Fruit fly (Drosophila melanogaster) whole organism, embryonic: ENCODE results near the gene Rai1.

Experiments
- CG17359 ChIP-seq: fragments of 200-800 bp; sonication (Bioruptor generic); optimal IDR thresholded peaks from 3 replicates; lab custom pipeline; 2018; ENCODE audit warnings: missing biosample characterization, mild to moderate bottlenecking, missing genetic modification characterization, moderate library complexity
- CG17829 ChIP-seq: fragments of 200-800 bp; optimal IDR thresholded peaks from 2 replicates; lab custom pipeline; 2019; ENCODE audit warnings: missing biosample characterization, mild to moderate bottlenecking, missing genetic modification characterization, moderate library complexity
- CG6175 ChIP-seq: fragments of 200-800 bp; sonication (Bioruptor generic); IDR thresholded peaks from 3 replicates; pipeline ENCODE4 v1.3.6; 2022; ENCODE audit warnings: missing biosample characterization, missing genetic modification characterization
- CG6689 ChIP-seq: fragments of 200-800 bp; sonication (Bioruptor generic); IDR thresholded peaks from 2 replicates; pipeline ENCODE4 v1.3.6; 2022; ENCODE audit warnings: missing biosample characterization, missing genetic modification characterization
- HmgZ ChIP-seq: fragments of 200-800 bp; sonication (Bioruptor generic); optimal IDR thresholded peaks from 2 replicates; lab custom pipeline; 2018; ENCODE audit warnings: missing biosample characterization, mild to moderate bottlenecking, missing genetic modification characterization
- ato ChIP-seq: fragments of 200-800 bp; sonication (Bioruptor generic); IDR thresholded peaks from 2 replicates; pipeline ENCODE4 v1.3.6; 2022; ENCODE audit warnings: missing biosample characterization, missing genetic modification characterization; ENCODE audit not compliant: partially characterized antibody
- danr ChIP-seq: fragments of 200-800 bp; sonication (Bioruptor generic); IDR thresholded peaks from 2 replicates; pipeline ENCODE4 v1.3.6; 2022; ENCODE audit warnings: missing biosample characterization, missing genetic modification characterization
- esg ChIP-seq: fragments of 200-800 bp; sonication (Bioruptor generic); conservative IDR thresholded peaks from 2 replicates; pipeline ENCODE4 v1.3.6; 2022; ENCODE audit warnings: missing biosample characterization, missing genetic modification characterization
- tll ChIP-seq, 2 experiments: fragments of 200-800 bp in 1 of 2; fragments of >200 bp in 1 of 2; sonication (Bioruptor generic) in 1 of 2; optimal IDR thresholded peaks; 2 replicates each; lab custom pipeline; 2017 to 2019; ENCODE audit warnings: missing biosample characterization in 2 of 2, missing genetic modification characterization in 2 of 2, mild to moderate bottlenecking in 1 of 2, moderate library complexity in 1 of 2

DNA sequence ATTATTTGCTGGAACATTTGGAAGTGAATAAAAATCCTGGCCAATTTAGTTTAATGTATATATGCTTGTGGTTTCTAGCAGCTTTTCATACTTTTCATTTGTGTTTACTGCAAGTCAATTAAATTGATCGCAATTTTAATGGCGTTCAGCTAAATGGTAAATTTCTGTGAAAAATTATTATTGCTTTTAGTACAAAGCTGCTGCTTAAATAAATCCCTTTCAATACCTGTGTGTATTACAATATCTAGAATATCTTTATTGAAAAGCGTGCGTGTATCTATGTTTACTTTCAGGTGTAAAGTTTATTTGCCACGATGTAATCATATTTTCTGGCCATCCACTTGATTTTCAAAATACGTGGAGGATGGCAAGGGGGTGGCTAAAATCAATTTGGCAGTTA is 2.6 kb upstream of the Rai1 start, which contains the start of gene ppk28:
- TF ChIP-seq ato (GFP tag; lab: Robert Waterston, UW), result no peak
- no peak for TF ChIP-seq CG6689 (GFP tag; lab: Robert Waterston, UW)
- no peak for TF ChIP-seq HmgZ (tag; lab: Kevin White, UChicago)
- TF ChIP-seq CG6175, result no peak
- no peak for TF ChIP-seq CG17829 (tag; lab: Kevin White, UChicago)
- TF ChIP-seq danr (GFP tag; lab: Robert Waterston, UW), result no peak
- TF ChIP-seq esg (GFP tag; lab: Robert Waterston, UW), result no peak
- TF ChIP-seq tll (GFP tag; optimal IDR thresholded peaks at IDR 0.05; lab: Kevin White, UChicago), result no peak
- no peak for TF ChIP-seq CG17359 (tag; lab: Kevin White, UChicago)
